Fruit fly (Drosophila melanogaster): ENCODE data around the gene Cdk7.

Gene Cdk7

DNA sequence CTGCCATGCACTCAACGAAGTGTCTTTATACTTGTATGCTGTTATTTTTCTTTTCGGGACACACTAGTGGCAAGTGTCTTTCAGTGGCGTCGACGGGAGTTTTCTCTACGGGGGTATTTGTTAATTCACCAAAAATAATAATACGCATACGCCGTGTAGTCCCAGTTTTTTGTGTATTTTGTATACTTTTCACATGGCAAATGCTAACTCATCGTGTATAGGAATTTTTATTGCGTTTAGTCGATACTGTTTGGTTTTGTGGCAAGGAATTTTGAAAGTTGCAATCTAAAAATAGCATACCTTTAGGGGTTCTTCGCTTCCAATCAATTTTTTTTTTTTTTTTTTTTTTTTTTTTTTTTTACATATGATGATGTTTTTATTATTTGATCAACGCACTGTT is 29.7 kb upstream of the Cdk7 start:
- TF ChIP-seq CG10631 (GFP tag; optimal IDR thresholded peaks at IDR 0.05) (no peak), CG32006 (GFP tag; optimal IDR thresholded peaks at IDR 0.05) (peak; percentile 27)

DNA sequence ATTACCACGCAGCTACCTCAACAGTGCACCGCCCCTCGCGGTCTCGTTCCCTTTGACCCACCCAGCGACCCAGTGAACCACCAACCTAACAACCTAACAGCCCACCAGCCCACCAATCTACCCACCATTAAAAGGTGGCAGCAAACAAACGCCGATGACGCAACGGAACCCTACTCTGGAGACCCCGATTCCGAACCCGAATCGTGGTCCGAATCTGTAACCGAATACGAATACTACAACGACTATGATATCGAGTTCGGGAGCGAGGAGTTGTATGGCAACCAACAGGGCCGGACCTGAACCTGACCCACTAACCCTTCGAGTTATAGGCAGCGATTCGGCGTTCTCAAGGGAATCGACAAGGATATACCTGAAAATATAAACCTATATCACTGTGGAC is 28.5 kb upstream of the Cdk7 start:
- TF ChIP-seq CG8319 (GFP tag; optimal IDR thresholded peaks at IDR 0.05) = peak; percentile 20
- TF ChIP-seq ss (GFP tag; optimal IDR thresholded peaks at IDR 0.05) = no peak
- TF ChIP-seq fkh (GFP tag; optimal IDR thresholded peaks at IDR 0.05) = no peak
- TF ChIP-seq Eip93F (GFP tag; optimal IDR thresholded peaks at IDR 0.05) = no peak
- no peak for TF ChIP-seq lz (GFP tag; optimal IDR thresholded peaks at IDR 0.05)
- TF ChIP-seq Hr38 (GFP tag; optimal IDR thresholded peaks at IDR 0.05) = no peak
- no peak for TF ChIP-seq CG10669 (GFP tag; optimal IDR thresholded peaks at IDR 0.05)
- TF ChIP-seq net (GFP tag; optimal IDR thresholded peaks at IDR 0.05) = no peak

DNA sequence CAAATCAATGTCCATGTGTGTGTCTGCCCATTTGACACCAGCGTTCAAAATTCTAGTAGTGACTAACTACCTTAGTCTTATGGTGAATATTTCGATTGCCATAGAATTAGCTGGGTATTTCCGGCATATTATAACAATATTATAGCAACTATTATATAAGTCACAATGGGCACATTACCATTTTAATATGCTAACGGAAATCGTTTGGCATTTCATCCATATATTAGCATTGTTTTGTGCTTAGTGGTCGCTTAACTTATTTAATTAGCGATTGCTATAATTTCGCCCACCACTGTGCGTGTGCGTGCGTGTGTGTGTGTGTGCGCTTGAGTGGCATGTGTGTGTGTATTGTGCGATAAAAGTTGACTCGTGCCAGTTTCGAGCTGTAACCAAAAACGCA is 27.9 kb upstream of the Cdk7 start:
- TF ChIP-seq dsx (GFP tag; optimal IDR thresholded peaks at IDR 0.05; ENCODE audit: poor library complexity, severe bottlenecking) = no peak
- TF ChIP-seq Sox15 (GFP tag; optimal IDR thresholded peaks at IDR 0.05) = peak; percentile 63
- TF ChIP-seq CG1621 (tag; optimal IDR thresholded peaks at IDR 0.05) = peak; percentile 29
- TF ChIP-seq Hr38 (GFP tag; optimal IDR thresholded peaks at IDR 0.05) = no peak
- no peak for TF ChIP-seq salr (GFP tag; optimal IDR thresholded peaks at IDR 0.05)
- TF ChIP-seq CG11294 (GFP tag; IDR thresholded peaks at IDR 0.05) = peak; percentile 11; the same call in 1 of the 2 replicates
- TF ChIP-seq acj6 (GFP tag; optimal IDR thresholded peaks at IDR 0.05) = peak; percentile 45
- peak; percentile 57 for TF ChIP-seq achi (GFP tag; optimal IDR thresholded peaks at IDR 0.05)
- peak; percentile 22 for TF ChIP-seq CG6808 (GFP tag; optimal IDR thresholded peaks at IDR 0.05)
- peak; percentile 15 for TF ChIP-seq vri (GFP tag; optimal IDR thresholded peaks at IDR 0.05)
- peak; percentile 21 for TF ChIP-seq Ets96B (tag; optimal IDR thresholded peaks at IDR 0.05)
- TF ChIP-seq Eip75B (GFP tag; optimal IDR thresholded peaks at IDR 0.05) = no peak
- TF ChIP-seq Sox14 (GFP tag; optimal IDR thresholded peaks at IDR 0.05) = peak; percentile 54
- no peak for TF ChIP-seq Eip93F (GFP tag; optimal IDR thresholded peaks at IDR 0.05)
- peak; percentile 63 for TF ChIP-seq CG11902 (GFP tag; optimal IDR thresholded peaks at IDR 0.05)
- peak; percentile 85 for TF ChIP-seq topi (GFP tag; optimal IDR thresholded peaks at IDR 0.05)
- peak; percentile 78 for TF ChIP-seq esn (GFP tag; optimal IDR thresholded peaks at IDR 0.05)
- no peak for TF ChIP-seq ss (GFP tag; optimal IDR thresholded peaks at IDR 0.05)
- TF ChIP-seq CG10631 (GFP tag; optimal IDR thresholded peaks at IDR 0.05) = peak; percentile 28
- no peak for TF ChIP-seq CG3032 (tag; optimal IDR thresholded peaks at IDR 0.05)
- TF ChIP-seq CG15336 (GFP tag; IDR thresholded peaks at IDR 0.05) = peak; percentile 54
- peak; percentile 77 for TF ChIP-seq CG6854 (GFP tag; optimal IDR thresholded peaks at IDR 0.05)
- TF ChIP-seq Lpt (GFP tag; optimal IDR thresholded peaks at IDR 0.05) = no peak
- peak; percentile 60 for TF ChIP-seq Smox (GFP tag; optimal IDR thresholded peaks at IDR 0.05)
- TF ChIP-seq CG34406 (GFP tag; optimal IDR thresholded peaks at IDR 0.05) = peak; percentile 68
- TF ChIP-seq CG4318 (GFP tag; optimal IDR thresholded peaks at IDR 0.05) = peak; percentile 16
- no peak for TF ChIP-seq Eip78C (GFP tag)
- TF ChIP-seq CG11762 (GFP tag; optimal IDR thresholded peaks at IDR 0.05; ENCODE audit: insufficient read depth) = no peak
- peak; percentile 23 for TF ChIP-seq CG8319 (GFP tag; optimal IDR thresholded peaks at IDR 0.05)
- peak; percentile 20 for TF ChIP-seq dac (GFP tag; optimal IDR thresholded peaks at IDR 0.05)
- TF ChIP-seq Sox102F (GFP tag; optimal IDR thresholded peaks at IDR 0.05) = peak; percentile 74
- TF ChIP-seq eg (GFP tag; IDR thresholded peaks at IDR 0.05) = peak; percentile 43; the same call in 1 of the 3 replicates
- TF ChIP-seq CG9139 (GFP tag; optimal IDR thresholded peaks at IDR 0.05) = no peak
- TF ChIP-seq pdm3 (GFP tag; optimal IDR thresholded peaks at IDR 0.05) = peak; percentile 62
- TF ChIP-seq Hr39 (GFP tag; optimal IDR thresholded peaks at IDR 0.05) = peak; percentile 41
- peak; percentile 34 for TF ChIP-seq CG10669 (GFP tag; optimal IDR thresholded peaks at IDR 0.05)
- TF ChIP-seq Blimp-1 (GFP tag; optimal IDR thresholded peaks at IDR 0.05) = peak; percentile 64
- peak; percentile 54 for TF ChIP-seq CG3919 (GFP tag; optimal IDR thresholded peaks at IDR 0.05)
- TF ChIP-seq Hr4 (GFP tag; optimal IDR thresholded peaks at IDR 0.05) = peak; percentile 19
- TF ChIP-seq CG31627 (GFP tag; optimal IDR thresholded peaks at IDR 0.05) = peak; percentile 45
- no peak for TF ChIP-seq spab (GFP tag; optimal IDR thresholded peaks at IDR 0.05)
- peak; percentile 57 for TF ChIP-seq Met (GFP tag; optimal IDR thresholded peaks at IDR 0.05)
- peak; percentile 47 for TF ChIP-seq Ets21C (GFP tag; optimal IDR thresholded peaks at IDR 0.05)

Measured in whole organism, prepupa.